Worm (Caenorhabditis elegans): ENCODE results near the gene psf-1.

DNA sequence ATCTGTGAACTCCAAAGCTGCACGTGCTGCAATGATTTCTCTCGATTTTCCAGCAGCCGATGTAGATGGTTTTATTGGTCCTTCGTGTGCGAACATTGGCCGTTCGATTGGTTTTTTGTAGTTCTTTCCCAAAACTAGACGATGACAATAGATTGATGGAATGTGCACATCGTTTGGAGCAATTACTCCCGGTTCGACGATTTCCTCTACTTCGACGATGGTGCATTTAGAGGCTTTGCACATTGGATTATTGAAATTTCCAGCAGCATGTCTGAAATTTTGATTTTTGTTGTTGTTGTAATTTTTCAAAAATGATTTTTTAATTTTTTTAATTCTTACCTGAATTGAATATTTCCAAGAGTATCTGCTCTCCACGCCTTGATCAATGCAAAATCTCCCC lies 32.8 kb upstream of the psf-1 start:
- no peak for TF ChIP-seq mab-5 (tag; optimal IDR thresholded peaks at IDR 0.05)
- TF ChIP-seq nhr-21 (tag; optimal IDR thresholded peaks at IDR 0.05) = no peak
- no peak for TF ChIP-seq ztf-11 (tag; optimal IDR thresholded peaks at IDR 0.05)
- no peak for TF ChIP-seq ztf-4 (tag; optimal IDR thresholded peaks at IDR 0.05)
- no peak for TF ChIP-seq fos-1 (tag; optimal IDR thresholded peaks at IDR 0.05)
